Worm (Caenorhabditis elegans): ENCODE results near the gene acl-14.
"Not testable (repeated sequence)": the region's sequence is repeated elsewhere in the genome, so short reads cannot be mapped to it uniquely, and the experiment has no call there.

acl-14 gene

DNA sequence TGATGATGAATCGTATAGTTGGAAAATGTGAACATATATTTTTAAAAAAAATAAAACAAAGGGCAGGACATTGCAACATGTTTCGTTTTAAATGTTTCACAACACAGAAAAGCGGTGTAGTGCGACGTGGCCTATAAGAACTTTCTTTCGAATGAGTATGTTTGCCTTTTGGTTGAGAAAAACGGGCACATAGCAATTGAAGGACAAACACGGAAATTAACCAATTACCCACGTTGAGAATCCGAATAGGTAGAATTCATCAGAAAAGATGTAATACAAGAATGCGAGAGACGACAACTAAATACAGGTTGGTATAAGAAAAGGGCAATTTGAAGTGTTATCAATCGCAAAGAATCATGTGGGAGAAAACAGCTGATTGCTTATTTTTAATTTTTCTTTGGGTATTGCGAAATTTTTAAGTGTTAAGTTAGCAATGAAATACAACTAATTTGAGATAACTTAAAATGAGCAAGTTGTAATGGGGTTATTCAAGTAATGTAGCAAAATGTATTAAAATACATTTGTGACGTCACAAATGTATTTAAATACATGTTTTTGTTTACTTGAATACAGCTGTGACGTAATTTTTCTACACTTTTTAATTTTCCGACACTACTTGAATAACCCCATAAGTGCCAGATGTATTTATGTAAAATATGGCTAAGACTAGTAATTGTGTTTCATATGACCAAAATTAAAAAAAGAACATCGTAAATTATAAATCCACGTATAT is at the start of gene acl-14:
Gene acl-14, minus strand, starts transcription at position 316 of the 733 bp plus-strand sequence.
- TF ChIP-seq pes-1 (GFP tag; IDR thresholded peaks at IDR 0.05): no peak
- no peak for TF ChIP-seq F13C5.2 (tag; optimal IDR thresholded peaks at IDR 0.05)
- TF ChIP-seq ceh-36 (tag; optimal IDR thresholded peaks at IDR 0.05): no peak
- no peak for TF ChIP-seq hmbx-1 (tag; optimal IDR thresholded peaks at IDR 0.05)
- no peak for TF ChIP-seq hnd-1 (tag; optimal IDR thresholded peaks at IDR 0.05)
- TF ChIP-seq ceh-13 (GFP tag; optimal IDR thresholded peaks at IDR 0.05): no peak
- TF ChIP-seq aly-1 (tag; optimal IDR thresholded peaks at IDR 0.05): no peak
- TF ChIP-seq B0310.2 (tag; optimal IDR thresholded peaks at IDR 0.05): no peak
- no peak for TF ChIP-seq tbx-11 (GFP tag; IDR thresholded peaks at IDR 0.05)
- TF ChIP-seq sea-1 (GFP tag; conservative IDR thresholded peaks at IDR 0.05): no peak
- no peak for TF ChIP-seq tbx-37 (GFP tag; conservative IDR thresholded peaks at IDR 0.05)
- TF ChIP-seq ets-7 (tag; optimal IDR thresholded peaks at IDR 0.05): no peak
- no peak for TF ChIP-seq flt-1 (GFP tag; IDR thresholded peaks at IDR 0.05)
- TF ChIP-seq ama-1 (optimal IDR thresholded peaks at IDR 0.05): no peak
- no peak for TF ChIP-seq tra-4 (tag; optimal IDR thresholded peaks at IDR 0.05)
- no peak for TF ChIP-seq hmg-4 (GFP tag; optimal IDR thresholded peaks at IDR 0.05)
- TF ChIP-seq scrt-1 (GFP tag; IDR thresholded peaks at IDR 0.05): no peak

- TF ChIP-seq sea-1 (GFP tag; conservative IDR thresholded peaks at IDR 0.05) (no peak), B0310.2 (tag; optimal IDR thresholded peaks at IDR 0.05) (no peak), scrt-1 (GFP tag; IDR thresholded peaks at IDR 0.05) (no peak), ceh-36 (tag; optimal IDR thresholded peaks at IDR 0.05) (no peak), tbx-11 (GFP tag; IDR thresholded peaks at IDR 0.05) (no peak), ceh-13 (GFP tag; optimal IDR thresholded peaks at IDR 0.05) (no peak), F13C5.2 (tag; optimal IDR thresholded peaks at IDR 0.05) (no peak), ets-7 (tag; optimal IDR thresholded peaks at IDR 0.05) (no peak), tbx-37 (GFP tag; conservative IDR thresholded peaks at IDR 0.05) (no peak), tra-4 (tag; optimal IDR thresholded peaks at IDR 0.05) (no peak)
These were observed 49.3 kb upstream of the acl-14 start for ce11 chrV:9382538-9383328.

DNA sequence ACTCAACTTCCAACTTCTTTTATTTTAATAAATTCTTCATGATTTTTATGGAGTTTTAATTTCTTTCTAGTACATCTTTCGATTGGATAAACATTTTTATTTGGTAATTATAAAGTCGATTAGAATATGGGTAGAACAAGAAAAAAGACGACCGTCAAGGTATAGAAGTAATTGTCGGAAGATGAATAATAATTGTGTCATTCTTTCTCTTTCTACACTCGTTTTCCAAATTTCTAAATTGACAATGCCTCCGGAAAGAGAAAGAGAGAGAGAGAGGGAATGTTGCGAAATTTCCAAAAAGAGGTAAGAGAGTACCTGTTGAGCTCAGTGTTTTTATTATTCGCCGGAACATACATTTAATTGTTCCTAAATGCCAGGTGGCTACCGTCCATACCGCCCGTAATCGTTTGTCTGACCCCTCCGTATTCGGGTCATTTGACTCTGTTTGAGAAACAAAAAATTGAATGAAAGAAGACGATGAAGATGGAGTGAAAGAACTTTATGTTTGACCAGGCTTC is 48.5 kb upstream of the acl-14 start, which contains the start of gene E02C12.12:
Gene E02C12.12, minus strand, starts transcription at position 468 of the 518 bp plus-strand sequence.
- no peak for TF ChIP-seq pes-1 (GFP tag; IDR thresholded peaks at IDR 0.05)
- TF ChIP-seq tra-4 (tag; optimal IDR thresholded peaks at IDR 0.05): no peak
- no peak for TF ChIP-seq hmg-4 (GFP tag; optimal IDR thresholded peaks at IDR 0.05)
- TF ChIP-seq ceh-36 (tag; optimal IDR thresholded peaks at IDR 0.05): no peak
- TF ChIP-seq ets-7 (tag; optimal IDR thresholded peaks at IDR 0.05): no peak
- TF ChIP-seq hnd-1 (tag; optimal IDR thresholded peaks at IDR 0.05): no peak
- TF ChIP-seq F13C5.2 (tag; optimal IDR thresholded peaks at IDR 0.05): no peak
- TF ChIP-seq ama-1 (optimal IDR thresholded peaks at IDR 0.05): no peak
- TF ChIP-seq flt-1 (GFP tag; IDR thresholded peaks at IDR 0.05): no peak
- no peak for TF ChIP-seq sea-1 (GFP tag; conservative IDR thresholded peaks at IDR 0.05)
- no peak for TF ChIP-seq scrt-1 (GFP tag; IDR thresholded peaks at IDR 0.05)

DNA sequence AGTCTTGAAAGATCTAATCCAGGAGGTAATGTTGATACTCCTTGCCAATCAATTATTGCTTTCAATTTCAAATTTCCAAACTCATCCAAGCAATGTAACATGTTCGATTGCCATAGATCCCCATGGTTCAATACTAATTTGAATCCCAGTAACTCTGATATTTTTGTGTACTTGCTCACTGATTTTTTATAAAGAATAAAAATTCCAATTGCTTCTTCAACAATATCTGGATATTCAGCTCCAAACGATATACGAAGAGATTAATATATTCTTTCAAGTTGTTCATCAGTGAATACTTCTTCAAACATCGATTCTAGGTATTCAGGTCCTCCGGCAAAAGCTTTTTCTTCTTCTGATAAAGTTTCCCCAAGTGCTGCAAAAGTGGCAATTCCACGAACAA is 46.4 kb upstream of the acl-14 start, which contains the start of gene E02C12.11:
Gene E02C12.11, minus strand, starts transcription at position 101 of the 400 bp plus-strand sequence.
- TF ChIP-seq pes-1 (GFP tag; IDR thresholded peaks at IDR 0.05); ama-1 (optimal IDR thresholded peaks at IDR 0.05); aly-1 (tag; optimal IDR thresholded peaks at IDR 0.05): not testable (repeated sequence)

DNA sequence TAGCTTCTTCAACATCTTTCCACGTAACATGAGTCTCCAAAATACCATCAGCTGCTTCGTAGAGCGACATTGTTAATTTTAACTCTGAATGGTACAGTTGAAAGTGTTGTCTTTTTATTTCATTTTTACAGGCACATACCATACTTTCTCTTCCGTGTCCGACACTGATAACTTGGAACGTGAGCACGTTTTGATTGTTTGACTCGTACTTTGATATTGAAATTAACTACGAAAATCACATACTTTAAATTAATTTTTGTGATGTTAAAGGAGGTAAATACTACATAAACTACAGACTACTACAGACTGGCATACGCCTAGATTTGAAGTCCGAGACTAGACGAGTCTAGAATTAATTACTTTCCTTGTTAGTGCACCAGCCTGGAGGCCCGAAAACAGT is 44.9 kb upstream of the acl-14 start, which contains the start of gene E02C12.10:
Gene E02C12.10, minus strand, starts transcription at position 75 of the 400 bp plus-strand sequence.
- no peak for TF ChIP-seq hnd-1 (tag; optimal IDR thresholded peaks at IDR 0.05)
- TF ChIP-seq scrt-1 (GFP tag; IDR thresholded peaks at IDR 0.05): no peak
- no peak for TF ChIP-seq F13C5.2 (tag; optimal IDR thresholded peaks at IDR 0.05)
- TF ChIP-seq ceh-13 (GFP tag; optimal IDR thresholded peaks at IDR 0.05): no peak
- no peak for TF ChIP-seq ceh-36 (tag; optimal IDR thresholded peaks at IDR 0.05)
- no peak for TF ChIP-seq B0310.2 (tag; optimal IDR thresholded peaks at IDR 0.05)
- TF ChIP-seq aly-1 (tag; optimal IDR thresholded peaks at IDR 0.05): no peak
- no peak for TF ChIP-seq sea-1 (GFP tag; conservative IDR thresholded peaks at IDR 0.05)
- TF ChIP-seq flt-1 (GFP tag; IDR thresholded peaks at IDR 0.05): no peak
- TF ChIP-seq hmbx-1 (tag; optimal IDR thresholded peaks at IDR 0.05): no peak
- no peak for TF ChIP-seq tra-4 (tag; optimal IDR thresholded peaks at IDR 0.05)
- no peak for TF ChIP-seq ets-7 (tag; optimal IDR thresholded peaks at IDR 0.05)
- TF ChIP-seq ama-1 (optimal IDR thresholded peaks at IDR 0.05): no peak
- no peak for TF ChIP-seq tbx-11 (GFP tag; IDR thresholded peaks at IDR 0.05)
- TF ChIP-seq hmg-4 (GFP tag; optimal IDR thresholded peaks at IDR 0.05): no peak
- TF ChIP-seq pes-1 (GFP tag; IDR thresholded peaks at IDR 0.05): no peak
- TF ChIP-seq tbx-37 (GFP tag; conservative IDR thresholded peaks at IDR 0.05): no peak

- TF ChIP-seq hmg-4 (GFP tag; optimal IDR thresholded peaks at IDR 0.05) (no peak), ets-7 (tag; optimal IDR thresholded peaks at IDR 0.05) (no peak), sea-1 (GFP tag; conservative IDR thresholded peaks at IDR 0.05) (no peak), pes-1 (GFP tag; IDR thresholded peaks at IDR 0.05) (no peak), ceh-13 (GFP tag; optimal IDR thresholded peaks at IDR 0.05) (no peak), aly-1 (tag; optimal IDR thresholded peaks at IDR 0.05) (no peak), scrt-1 (GFP tag; IDR thresholded peaks at IDR 0.05) (no peak), ama-1 (optimal IDR thresholded peaks at IDR 0.05) (no peak), hnd-1 (tag; optimal IDR thresholded peaks at IDR 0.05) (no peak), tbx-11 (GFP tag; IDR thresholded peaks at IDR 0.05) (no peak), B0310.2 (tag; optimal IDR thresholded peaks at IDR 0.05) (no peak), flt-1 (GFP tag; IDR thresholded peaks at IDR 0.05) (no peak), hmbx-1 (tag; optimal IDR thresholded peaks at IDR 0.05) (no peak), ceh-36 (tag; optimal IDR thresholded peaks at IDR 0.05) (no peak), tbx-37 (GFP tag; conservative IDR thresholded peaks at IDR 0.05) (no peak), tra-4 (tag; optimal IDR thresholded peaks at IDR 0.05) (no peak), F13C5.2 (tag; optimal IDR thresholded peaks at IDR 0.05) (no peak)
These were observed 43.0 kb upstream of the acl-14 start, which contains the start of gene E02C12.19 for ce11 chrV:9376417-9376816. Gene E02C12.19 (minus strand): TSS chrV:9376517.

Measured in whole organism, early embryonic.